Worm (Caenorhabditis elegans): Measurements from ENCODE around the gene C33F10.12.

C33F10.12 gene

ce11 chrII:4802917-4803316 lies 34.6 kb downstream of the C33F10.12 start:
- TF ChIP-seq mep-1 (tag; optimal IDR thresholded peaks at IDR 0.05) (no peak), dsc-1 (tag; optimal IDR thresholded peaks at IDR 0.05) (no peak), ets-5 (GFP tag; IDR thresholded peaks at IDR 0.05) (no peak), nhr-28 (tag; optimal IDR thresholded peaks at IDR 0.05) (no peak), C16A3.4 (tag; optimal IDR thresholded peaks at IDR 0.05) (no peak), nhr-11 (tag; optimal IDR thresholded peaks at IDR 0.05) (no peak), vab-15 (tag; optimal IDR thresholded peaks at IDR 0.05) (no peak), efl-1 (optimal IDR thresholded peaks at IDR 0.05) (no peak), efl-1 (GFP tag; optimal IDR thresholded peaks at IDR 0.05 in 1 of 2) (peak in 1 of 2 experiments; percentile 38), pqm-1 (tag; optimal IDR thresholded peaks at IDR 0.05) (peak; percentile 6), blmp-1 (tag; optimal IDR thresholded peaks at IDR 0.05) (peak; percentile 30), Y116A8C.19 (tag; optimal IDR thresholded peaks at IDR 0.05; ENCODE audit: borderline replicate concordance) (no peak), elt-3 (tag; optimal IDR thresholded peaks at IDR 0.05) (no peak), lin-14 (GFP tag; optimal IDR thresholded peaks at IDR 0.05) (peak; percentile 0), tbx-2 (tag; optimal IDR thresholded peaks at IDR 0.05) (no peak), elt-2 (tag; optimal IDR thresholded peaks at IDR 0.05) (peak; percentile 88), egl-27 (tag; optimal IDR thresholded peaks at IDR 0.05) (no peak), zip-4 (GFP tag; optimal IDR thresholded peaks at IDR 0.05) (no peak)

ce11 chrII:4800524-4800923 lies 37.0 kb downstream of the C33F10.12 start:
- TF ChIP-seq nhr-77 (tag; optimal IDR thresholded peaks at IDR 0.05) (no peak), nhr-11 (tag; optimal IDR thresholded peaks at IDR 0.05) (no peak), ceh-63 (GFP tag; optimal IDR thresholded peaks at IDR 0.05) (no peak), F16B12.6 (tag; optimal IDR thresholded peaks at IDR 0.05) (no peak), fkh-8 (tag; optimal IDR thresholded peaks at IDR 0.05) (no peak), hpl-2 (GFP tag; optimal IDR thresholded peaks at IDR 0.05) (no peak), nhr-237 (tag; optimal IDR thresholded peaks at IDR 0.05) (no peak), vab-15 (tag; optimal IDR thresholded peaks at IDR 0.05) (no peak), irx-1 (tag; optimal IDR thresholded peaks at IDR 0.05) (no peak), sox-4 (tag; optimal IDR thresholded peaks at IDR 0.05) (no peak), skn-1 (tag; optimal IDR thresholded peaks at IDR 0.05) (no peak), ceh-88 (GFP tag; IDR thresholded peaks at IDR 0.05) (no peak), mep-1 (tag; optimal IDR thresholded peaks at IDR 0.05) (no peak)

ce11 chrII:4797071-4797470 lies 40.5 kb downstream of the C33F10.12 start, which contains the start of gene C33F10.14:
Gene C33F10.14, plus strand, starts transcription at chrII:4797371.
- TF ChIP-seq lir-3 (tag; optimal IDR thresholded peaks at IDR 0.05; ENCODE audit: poor library complexity) (no peak), vab-15 (tag; optimal IDR thresholded peaks at IDR 0.05) (no peak), nhr-20 (tag; optimal IDR thresholded peaks at IDR 0.05) (no peak), Y116A8C.19 (tag; optimal IDR thresholded peaks at IDR 0.05; ENCODE audit: borderline replicate concordance) (no peak), C34B4.2 (tag; optimal IDR thresholded peaks at IDR 0.05) (no peak), aha-1 (tag; optimal IDR thresholded peaks at IDR 0.05) (no peak), skn-1 (tag; optimal IDR thresholded peaks at IDR 0.05) (no peak), fkh-10 (GFP tag; optimal IDR thresholded peaks at IDR 0.05) (no peak), nhr-77 (tag; optimal IDR thresholded peaks at IDR 0.05) (no peak), elt-2 (tag; optimal IDR thresholded peaks at IDR 0.05) (no peak), lin-14 (GFP tag; optimal IDR thresholded peaks at IDR 0.05) (no peak)

- TF ChIP-seq tlp-1 (tag; optimal IDR thresholded peaks at IDR 0.05) (no peak), swsn-7 (tag; optimal IDR thresholded peaks at IDR 0.05) (no peak)
Measured at ce11 chrII:4795461-4795860, 42.1 kb downstream of the C33F10.12 start, which contains the start of gene C33F10.4. Gene C33F10.4, plus strand, starts transcription at chrII:4795761.

ce11 chrII:4793320-4793719 lies 44.2 kb downstream of the C33F10.12 start:
- TF ChIP-seq dsc-1 (tag; optimal IDR thresholded peaks at IDR 0.05) (no peak), ces-1 (GFP tag; optimal IDR thresholded peaks at IDR 0.05) (no peak)

Data from whole organism, L1 larva.